Worm (Caenorhabditis elegans) whole organism, L1 larva: ENCODE results near the gene K01A12.3.

Experiments
- C04F5.9 ChIP-seq: sonication (generic microtip); optimal IDR thresholded peaks from 2 replicates; lab custom pipeline; 2016; ENCODE audit warnings: missing genetic modification characterization, missing compliant biosample characterization
- C16A3.4 ChIP-seq: fragments of 150-350 bp; optimal IDR thresholded peaks from 2 replicates; lab custom pipeline; 2014; ENCODE audit warnings: missing biosample characterization, missing genetic modification characterization
- F16B12.6 ChIP-seq: fragments of 150-350 bp; optimal IDR thresholded peaks from 2 replicates; lab custom pipeline; 2014; ENCODE audit warnings: missing biosample characterization, missing genetic modification characterization
- Y116A8C.19 ChIP-seq: sonication (generic microtip); optimal IDR thresholded peaks from 2 replicates; lab custom pipeline; 2016; ENCODE audit warnings: missing compliant biosample characterization, missing genetic modification characterization, borderline replicate concordance
- ceh-8 ChIP-seq: fragments of 200-800 bp; sonication (Bioruptor generic); optimal IDR thresholded peaks from 2 replicates; lab custom pipeline; 2018; ENCODE audit warnings: mild to moderate bottlenecking, missing genetic modification characterization, moderate library complexity, missing compliant biosample characterization
- ceh-82 ChIP-seq, 3 experiments: fragments of 150-350 bp in 1 of 3; sonication (generic microtip) in 2 of 3; optimal IDR thresholded peaks; 2 replicates each; lab custom pipeline; 2014 to 2017; ENCODE audit warnings: missing biosample characterization in 3 of 3, missing genetic modification characterization in 3 of 3
- ceh-88 ChIP-seq: fragments of 200-800 bp; sonication (Bioruptor generic); IDR thresholded peaks from 2 replicates; pipeline ENCODE4 v1.3.6; 2022; ENCODE audit warnings: missing genetic modification characterization, missing compliant biosample characterization
- ceh-90 ChIP-seq: sonication (generic microtip); optimal IDR thresholded peaks from 2 replicates; lab custom pipeline; 2016; ENCODE audit warnings: missing genetic modification characterization, missing compliant biosample characterization
- dsc-1 ChIP-seq: sonication (generic microtip); optimal IDR thresholded peaks from 2 replicates; lab custom pipeline; 2016; ENCODE audit warnings: mild to moderate bottlenecking, missing genetic modification characterization, missing compliant biosample characterization
- efl-1 ChIP-seq, 4 experiments: fragments of 150-350 bp; optimal IDR thresholded peaks in 3 of 4; peaks in 1 of 4; 1 replicate in 1 of 4; 2 replicates in 3 of 4; lab custom pipeline; 2014; ENCODE audit warnings: missing biosample characterization in 2 of 4, missing genetic modification characterization in 2 of 4, missing genetic modification reagents in 2 of 4
- egl-13 ChIP-seq: sonication (generic microtip); optimal IDR thresholded peaks from 2 replicates; lab custom pipeline; 2016; ENCODE audit warnings: missing genotype, missing genetic modification reagents, missing genetic modification characterization, missing compliant biosample characterization
- egl-27 ChIP-seq, 2 experiments: fragments of 150-350 bp in 1 of 2; sonication (generic microtip); optimal IDR thresholded peaks; 3 replicates each; lab custom pipeline; 2017 to 2018; ENCODE audit warnings: missing biosample characterization in 2 of 2, missing genetic modification characterization in 2 of 2, missing genetic modification reagents in 2 of 2
- elt-3 ChIP-seq, 6 experiments: fragments of 150-350 bp in 1 of 6; sonication (generic microtip); optimal IDR thresholded peaks; 2 replicates each; lab custom pipeline; 2017 to 2018; ENCODE audit warnings: missing biosample characterization in 6 of 6, missing genetic modification characterization in 6 of 6, inconsistent platforms in 1 of 6
- fkh-8 ChIP-seq: sonication (generic microtip); optimal IDR thresholded peaks from 2 replicates; lab custom pipeline; 2016; ENCODE audit warnings: mild to moderate bottlenecking, missing genetic modification characterization, missing compliant biosample characterization
- hlh-17 ChIP-seq: fragments of 200-800 bp; sonication (Bioruptor generic); optimal IDR thresholded peaks from 2 replicates; lab custom pipeline; 2018; ENCODE audit warnings: missing genetic modification characterization, mild to moderate bottlenecking, missing compliant biosample characterization, moderate library complexity, borderline replicate concordance
- lin-13 ChIP-seq: fragments of 150-350 bp; optimal IDR thresholded peaks from 2 replicates; lab custom pipeline; 2014; ENCODE audit warnings: missing biosample characterization, missing genetic modification reagents, missing genetic modification characterization
- lin-14 ChIP-seq: fragments of 200-800 bp; sonication (Bioruptor generic); optimal IDR thresholded peaks from 2 replicates; lab custom pipeline; 2018; ENCODE audit warnings: mild to moderate bottlenecking, missing genetic modification characterization, moderate library complexity, missing compliant biosample characterization
- lin-35 ChIP-seq, 2 experiments: fragments of 150-350 bp; optimal IDR thresholded peaks; 2 replicates each; lab custom pipeline; 2014; ENCODE audit warnings: missing biosample characterization in 2 of 2, missing genetic modification characterization in 2 of 2, missing genetic modification reagents in 2 of 2
- lir-3 ChIP-seq: sonication (generic microtip); optimal IDR thresholded peaks from 2 replicates; lab custom pipeline; 2016; ENCODE audit warnings: mild to moderate bottlenecking, missing genetic modification characterization, moderate library complexity, missing compliant biosample characterization; ENCODE audit not compliant: poor library complexity
- mdl-1 ChIP-seq, 2 experiments: fragments of 150-350 bp; optimal IDR thresholded peaks; 2 replicates each; lab custom pipeline; 2014 to 2017; ENCODE audit warnings: missing biosample characterization in 2 of 2, missing genetic modification characterization in 2 of 2, inconsistent platforms in 1 of 2
- nhr-11 ChIP-seq: fragments of 150-350 bp; optimal IDR thresholded peaks from 2 replicates; lab custom pipeline; 2014; ENCODE audit warnings: missing biosample characterization, missing genetic modification characterization
- nhr-19 ChIP-seq: fragments of 200-800 bp; sonication (Bioruptor generic); conservative IDR thresholded peaks from 2 replicates; pipeline ENCODE4 v1.3.6; 2022; ENCODE audit warnings: missing genetic modification characterization, missing compliant biosample characterization
- nhr-76 ChIP-seq: sonication (generic microtip); optimal IDR thresholded peaks from 2 replicates; lab custom pipeline; 2017; ENCODE audit warnings: missing biosample characterization, missing genetic modification characterization
- nhr-77 ChIP-seq: fragments of 150-350 bp; optimal IDR thresholded peaks from 2 replicates; lab custom pipeline; 2014; ENCODE audit warnings: missing biosample characterization, missing genetic modification characterization
- nhr-84 ChIP-seq: sonication (generic microtip); optimal IDR thresholded peaks from 2 replicates; lab custom pipeline; 2017; ENCODE audit warnings: missing biosample characterization, missing genetic modification characterization
- nhr-90 ChIP-seq: sonication (generic microtip); optimal IDR thresholded peaks from 2 replicates; lab custom pipeline; 2016; ENCODE audit warnings: mild to moderate bottlenecking, missing genetic modification characterization, missing compliant biosample characterization; ENCODE audit not compliant: poor library complexity
- pag-3 ChIP-seq: sonication (generic microtip); optimal IDR thresholded peaks from 2 replicates; lab custom pipeline; 2017; ENCODE audit warnings: missing genetic modification characterization, mild to moderate bottlenecking, missing compliant biosample characterization, antibody characterized with exemption, borderline replicate concordance; ENCODE audit not compliant: insufficient read depth
- pax-3 ChIP-seq: fragments of 200-800 bp; sonication (Bioruptor generic); optimal IDR thresholded peaks from 2 replicates; lab custom pipeline; 2018; ENCODE audit warnings: mild to moderate bottlenecking, missing genetic modification characterization, moderate library complexity, missing compliant biosample characterization
- sox-4 ChIP-seq: sonication (generic microtip); optimal IDR thresholded peaks from 2 replicates; lab custom pipeline; 2016; ENCODE audit warnings: missing genetic modification characterization, missing compliant biosample characterization
- sptf-1 ChIP-seq: fragments of 150-350 bp; optimal IDR thresholded peaks from 2 replicates; lab custom pipeline; 2014; ENCODE audit warnings: missing biosample characterization, missing genetic modification characterization
- swsn-7 ChIP-seq: sonication (generic microtip); optimal IDR thresholded peaks from 2 replicates; lab custom pipeline; 2016; ENCODE audit warnings: missing genetic modification characterization, missing compliant biosample characterization
- tbx-2 ChIP-seq: sonication (generic microtip); optimal IDR thresholded peaks from 2 replicates; lab custom pipeline; 2016; ENCODE audit warnings: missing genetic modification characterization, missing compliant biosample characterization
- tlp-1 ChIP-seq: fragments of 150-350 bp; optimal IDR thresholded peaks from 2 replicates; lab custom pipeline; 2014; ENCODE audit warnings: missing biosample characterization, missing genetic modification characterization
- unc-30 ChIP-seq: sonication (generic microtip); optimal IDR thresholded peaks from 2 replicates; lab custom pipeline; 2017; ENCODE audit warnings: missing biosample characterization, missing genetic modification characterization
- unc-86 ChIP-seq: sonication (generic microtip); optimal IDR thresholded peaks from 2 replicates; lab custom pipeline; 2016; ENCODE audit warnings: missing genetic modification characterization, missing compliant biosample characterization
- unc-98 ChIP-seq: fragments of 200-800 bp; sonication (Bioruptor generic); IDR thresholded peaks from 2 replicates; pipeline ENCODE4 v1.3.6; 2022; ENCODE audit warnings: missing genetic modification characterization, missing compliant biosample characterization
- zip-4 ChIP-seq: fragments of 200-800 bp; sonication (Bioruptor generic); optimal IDR thresholded peaks from 2 replicates; lab custom pipeline; 2018; ENCODE audit warnings: mild to moderate bottlenecking, missing genetic modification characterization, moderate library complexity, missing compliant biosample characterization

Gene K01A12.3

DNA sequence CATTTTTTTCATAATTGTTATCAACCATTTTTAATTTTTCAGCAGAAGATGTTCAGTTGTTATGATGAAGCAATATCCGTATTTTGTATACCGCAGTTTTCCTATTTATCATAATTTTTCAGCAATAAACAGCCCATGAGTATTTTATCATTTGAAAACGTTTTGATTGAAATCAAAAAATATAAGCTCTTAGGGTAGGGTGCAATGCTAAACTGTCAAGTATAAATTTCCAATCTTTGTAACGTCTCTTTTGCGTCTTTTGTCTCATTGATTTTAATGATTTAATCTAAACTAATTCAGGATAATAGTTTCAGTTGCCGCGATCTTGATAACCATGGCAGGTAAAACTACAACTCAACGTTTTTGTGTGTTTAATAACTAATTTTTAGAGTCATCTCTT lies 23.8 kb downstream of the K01A12.3 start, which contains the start of gene F18E9.1:
Gene F18E9.1, plus strand, starts transcription at position 301 of the 400 bp plus-strand sequence.
- TF ChIP-seq egl-27 (tag; optimal IDR thresholded peaks at IDR 0.05; lab: Kevin White, UChicago): no peak
- no peak for TF ChIP-seq elt-3 (tag; optimal IDR thresholded peaks at IDR 0.05; lab: Kevin White, UChicago)
- TF ChIP-seq ceh-90: no peak
- no peak for TF ChIP-seq lir-3 (tag; lab: Kevin White, UChicago)
- no peak for TF ChIP-seq Y116A8C.19 (tag; lab: Kevin White, UChicago)
- TF ChIP-seq ceh-8 (GFP tag; lab: Kevin White, UChicago): no peak
- no peak for TF ChIP-seq tbx-2
- no peak for TF ChIP-seq hlh-17
- no peak for TF ChIP-seq dsc-1 (tag; lab: Kevin White, UChicago)
- TF ChIP-seq tlp-1: no peak
- no peak for TF ChIP-seq unc-98 (GFP tag; lab: Robert Waterston, UW)

ce11 chrX:8599725-8600124 lies 25.3 kb downstream of the K01A12.3 start:
- TF ChIP-seq C16A3.4 (tag; lab: Kevin White, UChicago): no peak
- no peak for TF ChIP-seq ceh-82 (tag; optimal IDR thresholded peaks at IDR 0.05; lab: Kevin White, UChicago)
- TF ChIP-seq C04F5.9: no peak
- TF ChIP-seq ceh-88 (GFP tag; lab: Robert Waterston, UW): no peak
- TF ChIP-seq mdl-1 (tag; optimal IDR thresholded peaks at IDR 0.05; lab: Kevin White, UChicago): no peak
- no peak for TF ChIP-seq egl-13 (tag; lab: Kevin White, UChicago)
- TF ChIP-seq dsc-1 (tag; lab: Kevin White, UChicago): peak; percentile 74
- peak; percentile 11 for TF ChIP-seq lin-14 (GFP tag; lab: Kevin White, UChicago)
- TF ChIP-seq unc-86 (tag; lab: Kevin White, UChicago): no peak
- TF ChIP-seq nhr-77: no peak
- no peak for TF ChIP-seq zip-4
- TF ChIP-seq pax-3 (tag; lab: Kevin White, UChicago): peak; percentile 8
- TF ChIP-seq nhr-84 (tag; lab: Kevin White, UChicago): no peak
- no peak for TF ChIP-seq nhr-76
- TF ChIP-seq swsn-7 (tag; lab: Kevin White, UChicago): no peak
- TF ChIP-seq fkh-8: peak; percentile 51
- TF ChIP-seq sptf-1: no peak
- no peak for TF ChIP-seq pag-3 (tag; lab: Kevin White, UChicago)
- TF ChIP-seq lin-35 (GFP tag; optimal IDR thresholded peaks at IDR 0.05; lab: Kevin White, UChicago): no peak
- peak; percentile 17 for TF ChIP-seq sox-4 (tag; lab: Kevin White, UChicago)
- no peak for TF ChIP-seq tbx-2
- TF ChIP-seq nhr-11 (tag; lab: Kevin White, UChicago): no peak
- TF ChIP-seq nhr-90 (tag; lab: Kevin White, UChicago): no peak

- TF ChIP-seq Y116A8C.19 (tag; lab: Kevin White, UChicago): no peak
- no peak for TF ChIP-seq efl-1 (optimal IDR thresholded peaks at IDR 0.05; lab: Kevin White, UChicago)
- peak in 1 of 2 experiments; percentile 17 for TF ChIP-seq efl-1 (GFP tag; optimal IDR thresholded peaks at IDR 0.05 in 1 of 2; lab: Kevin White, UChicago)
Measured at ce11 chrX:8598491-8598890, 26.5 kb downstream of the K01A12.3 start.

DNA sequence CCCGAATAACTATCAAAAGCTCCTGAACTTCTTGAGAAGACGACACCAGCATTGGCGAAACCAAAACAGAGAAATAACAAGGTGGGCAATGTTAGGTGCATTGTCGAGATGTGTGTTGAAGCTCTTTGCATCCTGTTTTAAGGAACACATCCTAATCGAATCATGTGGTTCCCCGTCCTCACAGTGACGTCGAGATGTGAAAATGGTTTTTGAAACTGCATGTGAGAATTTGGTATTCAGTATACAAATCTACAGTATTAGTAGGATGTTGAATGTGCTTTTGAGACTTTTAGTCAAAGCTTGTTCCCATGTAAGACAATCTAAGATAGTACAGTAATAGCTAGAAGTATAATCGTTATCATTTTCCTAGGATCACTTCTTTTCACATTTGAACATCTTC lies 27.3 kb downstream of the K01A12.3 start, which contains the start of gene F18E9.7:
Gene F18E9.7, minus strand, starts transcription at position 101 of the 400 bp plus-strand sequence.
- TF ChIP-seq unc-30: no peak
- TF ChIP-seq lin-13 (GFP tag; lab: Kevin White, UChicago): no peak
- no peak for TF ChIP-seq fkh-8
- TF ChIP-seq nhr-19: no peak
- TF ChIP-seq elt-3 (tag; optimal IDR thresholded peaks at IDR 0.05; lab: Kevin White, UChicago): no peak
- no peak for TF ChIP-seq F16B12.6
- TF ChIP-seq egl-27 (tag; optimal IDR thresholded peaks at IDR 0.05; lab: Kevin White, UChicago): no peak
